Worm (Caenorhabditis elegans) whole organism, midembryonic: ENCODE data around the gene cept-1.

Experiments used
- T22C8.4 ChIP-seq: fragments of 200-800 bp; sonication (Bioruptor generic); IDR thresholded peaks from 2 replicates; pipeline ENCODE4 v1.3.6; 2022; ENCODE audit warnings: missing genetic modification characterization, missing compliant biosample characterization
- cog-1 ChIP-seq: sonication (generic microtip); optimal IDR thresholded peaks from 2 replicates; lab custom pipeline; 2016; ENCODE audit warnings: missing genetic modification characterization, missing compliant biosample characterization
- flt-1 ChIP-seq: fragments of 200-800 bp; sonication (Bioruptor generic); IDR thresholded peaks from 2 replicates; pipeline ENCODE4 v1.3.6; 2022; ENCODE audit warnings: missing genetic modification characterization, missing compliant biosample characterization
- ref-1 ChIP-seq: fragments of 200-800 bp; sonication (Bioruptor generic); conservative IDR thresholded peaks from 2 replicates; pipeline ENCODE4 v1.3.6; 2022; ENCODE audit warnings: missing genetic modification reagents, missing genetic modification characterization, missing compliant biosample characterization
- tab-1 ChIP-seq: fragments of 200-800 bp; sonication (Bioruptor generic); IDR thresholded peaks from 2 replicates; pipeline ENCODE4 v1.3.6; 2022; ENCODE audit warnings: missing genetic modification characterization, missing compliant biosample characterization

DNA sequence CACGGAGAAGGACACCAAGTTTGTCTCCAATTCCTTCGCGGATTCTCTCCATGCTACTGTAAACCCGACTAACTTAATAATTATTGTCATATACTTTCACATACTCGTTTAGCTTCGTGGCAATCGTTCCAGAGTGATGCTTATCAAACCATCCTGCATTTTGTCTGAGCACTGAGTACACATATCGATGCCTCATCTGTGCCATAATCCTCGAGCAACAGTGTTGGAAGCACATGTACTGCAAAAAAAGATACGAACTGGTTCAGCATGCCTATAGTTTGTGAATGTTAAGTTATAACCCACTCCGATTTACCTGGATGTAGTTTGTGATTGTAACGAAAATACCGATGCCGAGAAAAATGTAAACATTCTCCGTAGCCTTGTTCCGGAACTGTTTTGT is 6.9 kb upstream of the cept-1 start:
- no peak for TF ChIP-seq tab-1 (GFP tag; lab: Robert Waterston, UW)
- TF ChIP-seq ref-1 (GFP tag; lab: Robert Waterston, UW) = no peak
- no peak for TF ChIP-seq T22C8.4 (GFP tag; lab: Robert Waterston, UW)
- TF ChIP-seq flt-1 (GFP tag; lab: Robert Waterston, UW) = no peak
- no peak for TF ChIP-seq cog-1 (tag; lab: Kevin White, UChicago)
